Worm (Caenorhabditis elegans): ENCODE results near the gene acs-9.
"Not testable (repeated sequence)": the region's sequence is repeated elsewhere in the genome, so short reads cannot be mapped to it uniquely, and the experiment has no call there.

Gene acs-9

DNA sequence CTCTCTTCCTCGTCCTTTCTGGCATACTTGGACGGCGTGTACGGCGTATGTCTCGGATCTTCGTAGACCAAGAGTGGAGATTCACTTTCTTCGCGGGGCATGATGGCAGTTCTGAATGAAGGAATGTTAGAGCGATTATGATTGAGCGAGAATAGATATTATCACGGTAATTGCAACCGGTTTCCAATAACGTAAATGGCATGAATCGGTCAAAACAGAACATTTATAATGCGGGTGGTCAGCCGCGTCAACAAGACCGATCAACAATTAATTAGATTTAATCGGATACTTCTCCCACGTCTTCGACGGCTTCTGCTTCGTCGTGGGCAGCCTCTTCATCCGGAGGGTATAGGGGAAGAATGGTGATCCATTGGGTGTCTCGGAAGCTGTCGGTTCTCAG is 45.6 kb downstream of the acs-9 start, which contains the start of gene F41G4.13:
Gene F41G4.13, minus strand, starts transcription at position 101 of the 400 bp plus-strand sequence.
- TF ChIP-seq K12H6.12 (tag; optimal IDR thresholded peaks at IDR 0.05); pbrm-1 (GFP tag; IDR thresholded peaks at IDR 0.05); F55B11.4 (tag; optimal IDR thresholded peaks at IDR 0.05; ENCODE audit: borderline replicate concordance, insufficient read depth): not testable (repeated sequence)
